Worm (Caenorhabditis elegans) whole organism, L4 larva: Measurements from ENCODE around the gene egl-4.
A peak's percentile ranks its signal among the peaks of the same experiment; 100 is the strongest.

Experiments used
- F37D6.2 ChIP-seq: sonication (generic microtip); optimal IDR thresholded peaks from 2 replicates; lab custom pipeline; 2016; ENCODE audit warnings: mild to moderate bottlenecking, missing genetic modification characterization, missing compliant biosample characterization
- T26A8.4 ChIP-seq: fragments of 200-800 bp; sonication (Bioruptor generic); IDR thresholded peaks from 2 replicates; pipeline ENCODE4 v1.3.6; 2022; ENCODE audit warnings: missing genetic modification characterization, missing compliant biosample characterization
- aha-1 ChIP-seq: fragments of 150-350 bp; peaks from one replicate; lab custom pipeline; 2014; ENCODE audit warnings: missing biosample characterization, missing genetic modification characterization
- aly-2 ChIP-seq: sonication (generic microtip); optimal IDR thresholded peaks from 2 replicates; lab custom pipeline; 2018; ENCODE audit warnings: missing biosample characterization, missing genetic modification characterization
- ceh-20 ChIP-seq: fragments of 200-800 bp; sonication (Bioruptor generic); IDR thresholded peaks from 2 replicates; pipeline ENCODE4 v1.3.6; 2022; ENCODE audit warnings: missing genetic modification reagents, missing genetic modification characterization, missing compliant biosample characterization
- ceh-32 ChIP-seq: sonication (generic microtip); optimal IDR thresholded peaks from 2 replicates; lab custom pipeline; 2016; ENCODE audit warnings: mild to moderate bottlenecking, missing genetic modification characterization, missing compliant biosample characterization; ENCODE audit not compliant: poor library complexity
- daf-16 ChIP-seq, 3 experiments: sonication (generic microtip); optimal IDR thresholded peaks; 2 replicates each; lab custom pipeline; 2016 to 2017; ENCODE audit warnings: missing genetic modification characterization in 3 of 3, missing genetic modification reagents in 3 of 3, mild to moderate bottlenecking in 2 of 3, missing compliant biosample characterization in 2 of 3, missing biosample characterization in 1 of 3, moderate library complexity in 1 of 3
- daf-19 ChIP-seq: fragments of 200-800 bp; sonication (Bioruptor generic); conservative IDR thresholded peaks from 2 replicates; pipeline ENCODE4 v1.3.6; 2022; ENCODE audit warnings: missing genetic modification characterization, missing compliant biosample characterization
- egl-43 ChIP-seq: fragments of 200-800 bp; sonication (Bioruptor generic); IDR thresholded peaks from 2 replicates; pipeline ENCODE4 v1.3.6; 2022; ENCODE audit warnings: missing genetic modification reagents, missing genetic modification characterization, missing compliant biosample characterization
- hlh-11 ChIP-seq: fragments of 200-800 bp; sonication (Bioruptor generic); optimal IDR thresholded peaks from 2 replicates; lab custom pipeline; 2018; ENCODE audit warnings: mild to moderate bottlenecking, missing genetic modification characterization, missing compliant biosample characterization
- lim-7 ChIP-seq: fragments of 200-800 bp; sonication (Bioruptor generic); IDR thresholded peaks from 2 replicates; pipeline ENCODE4 v1.3.6; 2022; ENCODE audit warnings: missing genetic modification characterization, missing compliant biosample characterization
- lin-29 ChIP-seq: fragments of 200-800 bp; sonication (Bioruptor generic); IDR thresholded peaks from 2 replicates; pipeline ENCODE4 v1.3.6; 2022; ENCODE audit warnings: missing genetic modification reagents, missing genetic modification characterization, missing compliant biosample characterization
- lin-38 ChIP-seq: fragments of 200-800 bp; sonication (Bioruptor generic); IDR thresholded peaks from 2 replicates; pipeline ENCODE4 v1.3.6; 2022; ENCODE audit warnings: missing genetic modification reagents, missing genetic modification characterization, missing compliant biosample characterization
- lin-39 ChIP-seq: fragments of 150-350 bp; optimal IDR thresholded peaks from 2 replicates; lab custom pipeline; 2014; ENCODE audit warnings: missing biosample characterization, missing genetic modification reagents, missing genetic modification characterization
- lsy-2 ChIP-seq, 2 experiments: fragments of 150-350 bp in 1 of 2; sonication (generic microtip) in 1 of 2; optimal IDR thresholded peaks; 2 replicates each; lab custom pipeline; 2014 to 2017; ENCODE audit warnings: missing biosample characterization in 2 of 2, missing genetic modification characterization in 2 of 2
- madf-9 ChIP-seq: fragments of 200-800 bp; sonication (Bioruptor generic); conservative IDR thresholded peaks from 2 replicates; pipeline ENCODE4 v1.3.6; 2022; ENCODE audit warnings: missing genetic modification reagents, missing genetic modification characterization, missing compliant biosample characterization
- mes-2 ChIP-seq: sonication (generic microtip); optimal IDR thresholded peaks from 2 replicates; lab custom pipeline; 2016; ENCODE audit warnings: missing genotype, mild to moderate bottlenecking, missing genetic modification characterization, missing compliant biosample characterization; ENCODE audit not compliant: poor library complexity, severe bottlenecking
- mxl-2 ChIP-seq: fragments of 200-800 bp; sonication (Bioruptor generic); conservative IDR thresholded peaks from 2 replicates; pipeline ENCODE4 v1.3.6; 2022; ENCODE audit warnings: missing genetic modification reagents, missing genetic modification characterization, missing compliant biosample characterization
- mxl-3 ChIP-seq: fragments of 200-800 bp; sonication (Bioruptor generic); optimal IDR thresholded peaks from 2 replicates; lab custom pipeline; 2018; ENCODE audit warnings: mild to moderate bottlenecking, missing genetic modification characterization, missing compliant biosample characterization
- nhr-41 ChIP-seq: fragments of 200-800 bp; sonication (Bioruptor generic); IDR thresholded peaks from 2 replicates; pipeline ENCODE4 v1.3.6; 2022; ENCODE audit warnings: missing genetic modification reagents, missing genetic modification characterization, missing compliant biosample characterization
- pha-4 ChIP-seq, 2 experiments: fragments of 150-350 bp in 1 of 2; fragments of 200-800 bp in 1 of 2; sonication (Bioruptor generic) in 1 of 2; IDR thresholded peaks in 1 of 2; optimal IDR thresholded peaks in 1 of 2; 2 replicates each; pipeline versions ENCODE4 v1.3.6 to Lab custom; 2014 to 2022; ENCODE audit warnings: missing genetic modification characterization in 2 of 2, missing genetic modification reagents in 2 of 2, missing biosample characterization in 1 of 2, missing compliant biosample characterization in 1 of 2
- php-3 ChIP-seq: fragments of 200-800 bp; sonication (Bioruptor generic); IDR thresholded peaks from 2 replicates; pipeline ENCODE4 v1.3.6; 2022; ENCODE audit warnings: missing genetic modification reagents, missing genetic modification characterization, missing compliant biosample characterization
- set-16 ChIP-seq: fragments of 200-800 bp; sonication (Bioruptor generic); IDR thresholded peaks from 2 replicates; pipeline ENCODE4 v1.3.6; 2022; ENCODE audit warnings: missing genetic modification reagents, missing genetic modification characterization, missing compliant biosample characterization
- skn-1 ChIP-seq: fragments of 150-350 bp; optimal IDR thresholded peaks from 2 replicates; lab custom pipeline; 2014; ENCODE audit warnings: missing biosample characterization, missing genetic modification characterization
- snpc-1.2 ChIP-seq: fragments of 200-800 bp; sonication (Bioruptor generic); IDR thresholded peaks from 2 replicates; pipeline ENCODE4 v1.3.6; 2022; ENCODE audit warnings: missing genetic modification reagents, missing genetic modification characterization, missing compliant biosample characterization
- tra-1 ChIP-seq: fragments of 200-800 bp; sonication (Bioruptor generic); IDR thresholded peaks from 2 replicates; pipeline ENCODE4 v1.3.6; 2022; ENCODE audit warnings: missing genetic modification reagents, missing genetic modification characterization, missing compliant biosample characterization
- unc-62 ChIP-seq, 3 experiments: fragments of 150-350 bp in 1 of 3; sonication (generic microtip); optimal IDR thresholded peaks in 2 of 3; peaks in 1 of 3; 1 replicate in 1 of 3; 2 replicates in 2 of 3; lab custom pipeline; 2014 to 2017; ENCODE audit warnings: missing biosample characterization in 3 of 3, missing genetic modification characterization in 3 of 3, missing genetic modification reagents in 3 of 3, missing genotype in 1 of 3
- zfp-2 ChIP-seq: sonication (generic microtip); optimal IDR thresholded peaks from 2 replicates; lab custom pipeline; 2016; ENCODE audit warnings: mild to moderate bottlenecking, missing genetic modification characterization, missing compliant biosample characterization
- zip-11 ChIP-seq: fragments of 200-800 bp; sonication (Bioruptor generic); IDR thresholded peaks from 2 replicates; pipeline ENCODE4 v1.3.6; 2022; ENCODE audit warnings: missing genetic modification characterization, missing compliant biosample characterization

The egl-4 gene

DNA sequence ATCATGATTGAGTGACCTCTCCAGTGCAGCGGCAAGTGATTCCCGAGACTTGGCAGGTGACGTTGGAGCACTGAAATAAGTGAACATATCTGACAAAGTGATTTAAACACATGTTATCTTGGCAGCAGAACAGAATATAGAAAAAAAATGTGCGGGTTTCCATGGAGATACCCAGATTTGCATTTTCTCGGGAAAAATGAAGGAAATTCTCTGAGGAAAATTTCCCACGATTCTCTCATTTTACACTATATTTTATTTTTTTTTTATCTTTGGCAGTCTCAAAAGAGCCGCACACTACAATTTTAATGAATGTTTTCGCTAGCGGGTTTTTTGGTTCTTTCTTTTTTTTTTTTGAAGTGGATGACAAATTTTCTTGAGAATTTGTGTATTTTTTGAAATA, 34.0 kb upstream of the egl-4 start:
- TF ChIP-seq pha-4 (GFP tag; IDR thresholded peaks at IDR 0.05; lab: Robert Waterston, UW) (no peak), pha-4 (tag; optimal IDR thresholded peaks at IDR 0.05; lab: Kevin White, UChicago) (no peak)

DNA sequence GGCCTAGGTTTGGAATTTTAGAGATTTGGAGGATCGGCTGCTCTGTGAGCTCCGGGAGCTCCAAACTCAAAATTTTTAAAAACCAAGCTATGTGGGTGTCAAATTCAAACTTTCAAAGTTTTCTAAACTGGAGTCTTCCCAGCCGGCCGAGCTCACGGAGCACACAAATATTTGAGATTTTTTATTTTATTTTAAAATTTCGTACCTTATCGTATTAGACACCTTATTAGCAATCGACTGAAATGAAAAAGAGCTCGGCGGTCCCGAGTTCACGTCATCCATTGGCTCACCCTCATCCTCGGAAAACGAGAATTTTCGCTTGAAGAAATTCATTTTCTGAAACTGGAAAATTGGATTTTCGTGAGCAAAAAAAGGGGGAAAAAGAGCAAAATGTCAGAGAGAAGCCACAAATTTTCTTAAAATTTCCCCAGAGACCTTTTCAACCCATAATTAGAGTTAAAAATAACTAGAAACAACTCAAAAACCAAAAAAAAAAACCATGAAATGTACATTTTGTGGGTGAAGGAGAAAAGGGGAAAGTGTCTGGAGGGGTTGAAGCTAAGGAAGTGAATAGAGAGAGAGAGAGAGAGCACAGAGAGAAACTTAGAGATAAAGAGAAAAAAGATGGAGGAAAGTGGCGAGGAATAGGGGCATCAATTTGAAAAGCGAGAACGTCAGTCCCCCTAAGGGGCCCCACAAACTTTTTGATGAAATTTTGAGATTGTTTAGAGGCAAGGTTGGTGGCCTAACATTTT, 32.9 kb upstream of the egl-4 start, which contains the start of gene snn-1:
Gene snn-1, minus strand, starts transcription at position 355 of the 755 bp plus-strand sequence.
- TF ChIP-seq lim-7 (no peak), aha-1 (tag; lab: Kevin White, UChicago) (peak; percentile 94), unc-62 (GFP tag; optimal IDR thresholded peaks at IDR 0.05 in 1 of 2; lab: Kevin White, UChicago) (peak in 1 of 2 experiments; percentile 77), unc-62 (tag; optimal IDR thresholded peaks at IDR 0.05; lab: Kevin White, UChicago) (no peak), lsy-2 (tag; optimal IDR thresholded peaks at IDR 0.05; lab: Kevin White, UChicago) (peak in 1 of 2 experiments; percentile 27)

DNA sequence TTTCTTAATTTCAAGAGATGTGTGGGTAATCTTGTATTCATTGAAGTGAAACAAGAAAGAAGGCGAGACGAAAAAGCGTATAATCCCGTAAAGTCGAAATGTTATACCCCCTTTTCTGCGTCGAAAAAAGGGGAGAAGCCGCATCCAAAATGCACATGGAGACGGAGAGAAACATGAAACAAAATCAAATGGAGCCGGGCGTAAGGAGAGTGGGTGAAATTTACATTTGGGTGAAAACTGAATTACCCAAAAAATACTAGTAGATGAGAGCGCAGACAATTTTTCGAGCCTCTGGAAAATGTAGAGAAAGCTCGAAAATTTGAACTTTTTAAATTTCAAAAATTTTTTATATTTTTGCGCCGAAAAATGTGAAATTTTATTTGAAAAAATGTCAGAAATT, 31.6 kb upstream of the egl-4 start:
- TF ChIP-seq php-3 (GFP tag; lab: Robert Waterston, UW): no peak
- no peak for TF ChIP-seq daf-16 (GFP tag; optimal IDR thresholded peaks at IDR 0.05; lab: Kevin White, UChicago)
- TF ChIP-seq daf-16 (tag; optimal IDR thresholded peaks at IDR 0.05; lab: Kevin White, UChicago): no peak
- peak in 1 of 2 experiments; percentile 9 for TF ChIP-seq lsy-2 (tag; optimal IDR thresholded peaks at IDR 0.05; lab: Kevin White, UChicago)
- no peak for TF ChIP-seq lin-29 (GFP tag; lab: Robert Waterston, UW)
- no peak for TF ChIP-seq ceh-20 (GFP tag; lab: Robert Waterston, UW)
- TF ChIP-seq mes-2 (tag; lab: Kevin White, UChicago): peak; percentile 34

DNA sequence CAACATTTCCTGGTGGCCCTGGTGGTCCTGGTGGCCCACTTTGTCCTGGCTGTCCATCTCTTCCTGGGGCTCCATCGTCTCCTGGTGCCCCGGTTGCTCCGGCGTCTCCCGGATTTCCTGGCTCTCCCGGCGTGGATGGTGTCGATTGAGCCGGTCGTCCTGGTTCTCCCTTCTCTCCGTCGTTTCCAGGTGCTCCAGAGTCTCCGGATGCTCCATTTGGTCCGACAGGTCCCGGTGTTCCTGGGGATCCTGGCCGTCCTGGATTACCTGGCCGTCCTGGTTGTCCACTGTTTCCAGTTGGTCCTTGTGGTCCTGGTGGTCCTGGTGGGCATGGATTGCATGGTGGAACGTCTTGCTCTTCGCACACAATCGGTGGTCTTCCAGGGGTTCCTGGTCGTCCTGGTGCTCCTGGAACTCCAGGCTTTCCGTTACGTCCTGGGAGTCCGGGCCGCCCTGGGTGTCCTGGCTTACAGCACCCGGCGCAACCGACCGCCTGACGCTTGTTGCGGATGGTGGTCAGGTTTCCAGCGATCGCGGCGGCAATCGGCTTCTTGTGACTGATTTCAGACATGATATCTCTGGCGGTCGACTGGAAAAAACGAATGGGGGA, 29.3 kb upstream of the egl-4 start:
- TF ChIP-seq aly-2 (no peak), ceh-32 (tag; lab: Kevin White, UChicago) (no peak), lin-38 (GFP tag; lab: Robert Waterston, UW) (0 out of 2 replicates have a peak, but pooled peaks have one; percentile 5), skn-1 (tag; lab: Kevin White, UChicago) (no peak), tra-1 (GFP tag; lab: Robert Waterston, UW) (no peak), daf-19 (no peak), mxl-2 (no peak), egl-43 (GFP tag; lab: Robert Waterston, UW) (no peak), aha-1 (tag; lab: Kevin White, UChicago) (peak; percentile 38), lin-39 (no peak), pha-4 (GFP tag; IDR thresholded peaks at IDR 0.05; lab: Robert Waterston, UW) (no peak), pha-4 (tag; optimal IDR thresholded peaks at IDR 0.05; lab: Kevin White, UChicago) (no peak), set-16 (peak; percentile 95), snpc-1.2 (GFP tag; lab: Robert Waterston, UW) (0 out of 2 replicates have a peak, but pooled peaks have one; percentile 22), nhr-41 (GFP tag; lab: Robert Waterston, UW) (no peak), T26A8.4 (GFP tag; lab: Robert Waterston, UW) (no peak), zip-11 (no peak), madf-9 (GFP tag; lab: Robert Waterston, UW) (no peak), zfp-2 (no peak)

DNA sequence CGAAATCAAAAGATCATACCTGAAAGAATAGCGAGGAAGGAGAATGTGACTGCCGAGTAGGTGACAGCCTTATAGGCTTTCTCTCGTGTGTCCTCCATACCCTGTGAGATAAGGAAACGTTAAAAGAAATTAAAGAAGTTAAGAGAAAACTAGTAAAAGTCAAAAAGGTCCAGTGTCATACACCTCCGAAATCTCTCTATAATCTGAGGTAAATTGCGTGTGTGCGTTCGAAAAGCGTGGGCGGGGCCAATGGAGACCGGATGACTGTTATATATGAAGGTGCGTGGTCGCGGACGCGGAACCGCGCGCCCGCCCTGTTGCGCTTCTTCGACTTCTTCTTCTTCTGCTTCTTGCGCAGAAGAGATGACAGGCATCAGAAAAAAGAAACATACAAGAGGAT, 27.7 kb upstream of the egl-4 start, which contains the start of gene col-109:
Gene col-109, minus strand, starts transcription at position 101 of the 400 bp plus-strand sequence.
- TF ChIP-seq hlh-11 (tag; lab: Kevin White, UChicago) (peak; percentile 1), mxl-3 (GFP tag; lab: Kevin White, UChicago) (peak; percentile 47), F37D6.2 (no peak)
